Fruit fly (Drosophila melanogaster): ENCODE data around the gene BobA.

BobA gene

DNA sequence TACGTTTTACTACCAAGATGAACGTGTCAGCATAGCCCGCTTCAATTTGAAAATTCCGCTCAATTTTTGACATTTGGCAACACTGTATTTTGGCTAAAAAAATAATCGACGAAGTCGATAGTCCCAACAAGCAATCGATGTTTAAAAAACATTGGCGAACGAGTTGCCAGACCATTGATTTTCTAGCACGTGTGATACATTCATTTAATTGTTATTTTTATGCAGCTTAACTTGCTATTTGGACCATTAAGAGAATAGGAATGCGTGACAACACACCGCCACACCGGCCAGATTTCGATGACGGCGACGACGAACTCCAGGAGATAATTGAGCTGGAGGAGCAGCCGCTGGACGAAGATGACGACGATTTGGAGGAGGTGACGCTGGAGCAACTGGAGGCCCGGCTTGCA, 36.8 kb upstream of the BobA start, which contains the start of gene CG5114 (continued):
- peak; percentile 88 for TF ChIP-seq CG1603 (tag; optimal IDR thresholded peaks at IDR 0.05)
- peak; percentile 55 for TF ChIP-seq CrebB (tag; optimal IDR thresholded peaks at IDR 0.05)
- TF ChIP-seq CG13624 (GFP tag; optimal IDR thresholded peaks at IDR 0.05), result peak; percentile 74
- peak; percentile 88 for TF ChIP-seq Sry-δ (GFP tag; optimal IDR thresholded peaks at IDR 0.05)
- 0 out of 4 replicates have a peak, but pooled peaks have one; percentile 85 for TF ChIP-seq chinmo (GFP tag; IDR thresholded peaks at IDR 0.05; ENCODE audit: partially characterized antibody)
- peak; percentile 42 for TF ChIP-seq CG18011 (GFP tag; optimal IDR thresholded peaks at IDR 0.05)
- TF ChIP-seq ken (GFP tag; IDR thresholded peaks at IDR 0.05), result 0 out of 3 replicates have a peak, but pooled peaks have one; percentile 39
- TF ChIP-seq tin (GFP tag; optimal IDR thresholded peaks at IDR 0.05), result peak; percentile 3
- peak; percentile 58 for TF ChIP-seq pho (GFP tag; optimal IDR thresholded peaks at IDR 0.05)
- TF ChIP-seq CG2889 (GFP tag; IDR thresholded peaks at IDR 0.05), result no peak
- TF ChIP-seq CG11085 (GFP tag; IDR thresholded peaks at IDR 0.05), result no peak
- peak; percentile 4 for TF ChIP-seq NK7.1 (GFP tag; optimal IDR thresholded peaks at IDR 0.05)
- TF ChIP-seq zfh1 (GFP tag; IDR thresholded peaks at IDR 0.05), result 0 out of 3 replicates have a peak, but pooled peaks have one; percentile 50
- no peak for TF ChIP-seq CG9215 (GFP tag; IDR thresholded peaks at IDR 0.05)
- no peak for TF ChIP-seq CG8089 (GFP tag; optimal IDR thresholded peaks at IDR 0.05)
- TF ChIP-seq C15 (GFP tag; IDR thresholded peaks at IDR 0.05), result no peak
- TF ChIP-seq Fer3 (tag; optimal IDR thresholded peaks at IDR 0.05), result peak; percentile 42
- TF ChIP-seq ttk (GFP tag; IDR thresholded peaks at IDR 0.05), result no peak
- TF ChIP-seq CG11560 (tag; IDR thresholded peaks at IDR 0.05), result no peak
- TF ChIP-seq CG10565 (GFP tag; optimal IDR thresholded peaks at IDR 0.05), result no peak
- TF ChIP-seq CoRest (tag; optimal IDR thresholded peaks at IDR 0.05), result peak; percentile 45
- TF ChIP-seq CG8478 (optimal IDR thresholded peaks at IDR 0.05), result no peak
- TF ChIP-seq sens-2 (GFP tag; IDR thresholded peaks at IDR 0.05), result no peak
- TF ChIP-seq exex (tag; optimal IDR thresholded peaks at IDR 0.05), result peak; percentile 41
- TF ChIP-seq Max (GFP tag; optimal IDR thresholded peaks at IDR 0.05), result peak; percentile 96
- no peak for TF ChIP-seq pb (GFP tag; optimal IDR thresholded peaks at IDR 0.05)
- peak; percentile 49 for TF ChIP-seq Bteb2 (GFP tag; optimal IDR thresholded peaks at IDR 0.05)
- peak; percentile 6 for TF ChIP-seq zfh2 (GFP tag; optimal IDR thresholded peaks at IDR 0.05)
- peak; percentile 67 for TF ChIP-seq CG15514 (GFP tag; optimal IDR thresholded peaks at IDR 0.05)
- TF ChIP-seq CG8765 (GFP tag; IDR thresholded peaks at IDR 0.05), result no peak
- peak; percentile 38 for TF ChIP-seq HmgD (GFP tag; optimal IDR thresholded peaks at IDR 0.05)
- TF ChIP-seq row (GFP tag; IDR thresholded peaks at IDR 0.05), result peak; percentile 55
- TF ChIP-seq CG42726 (GFP tag; IDR thresholded peaks at IDR 0.05; ENCODE audit: partially characterized antibody), result peak; percentile 93
- no peak for TF ChIP-seq CG12236 (GFP tag; optimal IDR thresholded peaks at IDR 0.05)
- TF ChIP-seq CG3407 (GFP tag; optimal IDR thresholded peaks at IDR 0.05), result no peak
- TF ChIP-seq CG4730 (GFP tag; IDR thresholded peaks at IDR 0.05), result no peak
- no peak for TF ChIP-seq CG12219 (GFP tag; optimal IDR thresholded peaks at IDR 0.05)
- peak; percentile 14 for TF ChIP-seq CG17359 (tag; optimal IDR thresholded peaks at IDR 0.05)
- TF ChIP-seq Rfx (GFP tag; IDR thresholded peaks at IDR 0.05), result peak; percentile 78
- peak; percentile 67 for TF ChIP-seq Myb (GFP tag; optimal IDR thresholded peaks at IDR 0.05)
- TF ChIP-seq CG4424 (GFP tag; optimal IDR thresholded peaks at IDR 0.05), result peak; percentile 33
- peak; percentile 82 for TF ChIP-seq zen2 (GFP tag; IDR thresholded peaks at IDR 0.05; ENCODE audit: partially characterized antibody)
- 0 out of 2 replicates have a peak, but pooled peaks have one; percentile 27 for TF ChIP-seq peb (GFP tag; IDR thresholded peaks at IDR 0.05)
- no peak for TF ChIP-seq wdn (GFP tag; IDR thresholded peaks at IDR 0.05)
- TF ChIP-seq zf30C (GFP tag; optimal IDR thresholded peaks at IDR 0.05), result peak; percentile 24
- no peak for TF ChIP-seq sc (optimal IDR thresholded peaks at IDR 0.05)
- no peak for TF ChIP-seq sc (GFP tag; optimal IDR thresholded peaks at IDR 0.05)
- peak; percentile 22 for TF ChIP-seq CG1647 (GFP tag; optimal IDR thresholded peaks at IDR 0.05)
- peak; percentile 56 for TF ChIP-seq NfI (GFP tag; optimal IDR thresholded peaks at IDR 0.05)
- TF ChIP-seq hbn (GFP tag; IDR thresholded peaks at IDR 0.05; ENCODE audit: partially characterized antibody), result peak; percentile 93
- TF ChIP-seq CG7987 (GFP tag; optimal IDR thresholded peaks at IDR 0.05), result peak; percentile 69
- peak; percentile 39 for TF ChIP-seq sd (tag; optimal IDR thresholded peaks at IDR 0.05)
